Fruit fly (Drosophila melanogaster) whole organism, adult: ENCODE results near the gene CG32204.
A peak's percentile ranks its signal among the peaks of the same experiment; 100 is the strongest.

ENCODE experiments used
- CG12768 ChIP-seq: fragments of 200-800 bp; sonication (Bioruptor generic); optimal IDR thresholded peaks from 2 replicates; lab custom pipeline; 2017; ENCODE audit warnings: missing biosample characterization, missing genetic modification characterization, mild to moderate bottlenecking, moderate library complexity, missing genetic modification reagents
- CG14711 ChIP-seq: fragments of 200-800 bp; sonication (Bioruptor generic); optimal IDR thresholded peaks from 2 replicates; lab custom pipeline; 2018; ENCODE audit warnings: missing biosample characterization, mild to moderate bottlenecking, missing genetic modification characterization, moderate library complexity
- Clk ChIP-seq: fragments of 200-800 bp; sonication (Bioruptor generic); optimal IDR thresholded peaks from 2 replicates; lab custom pipeline; 2017; ENCODE audit warnings: missing biosample characterization, missing genetic modification characterization
- Hr96 ChIP-seq: fragments of 200-800 bp; sonication (Bioruptor generic); optimal IDR thresholded peaks from 2 replicates; lab custom pipeline; 2016; ENCODE audit warnings: missing biosample characterization, missing genetic modification characterization
- Mnt ChIP-seq: fragments of 200-800 bp; sonication (Bioruptor generic); optimal IDR thresholded peaks from 2 replicates; lab custom pipeline; 2016; ENCODE audit warnings: missing biosample characterization, mild to moderate bottlenecking, missing genetic modification characterization
- bab1 ChIP-seq: fragments of 200-800 bp; sonication (Bioruptor generic); optimal IDR thresholded peaks from 3 replicates; lab custom pipeline; 2019; ENCODE audit warnings: missing biosample characterization, mild to moderate bottlenecking, missing genetic modification characterization, moderate library complexity
- kay ChIP-seq: fragments of 200-800 bp; sonication (Bioruptor generic); peaks from one replicate; lab custom pipeline; 2016; ENCODE audit warnings: missing biosample characterization, missing genetic modification characterization, borderline replicate concordance
- ovo ChIP-seq: fragments of 200-800 bp; sonication (Bioruptor generic); optimal IDR thresholded peaks from 2 replicates; lab custom pipeline; 2016; ENCODE audit warnings: missing biosample characterization, missing genetic modification characterization
- pad ChIP-seq: fragments of 200-800 bp; sonication (Bioruptor generic); optimal IDR thresholded peaks from 3 replicates; lab custom pipeline; 2017; ENCODE audit warnings: missing biosample characterization, missing genetic modification characterization, mild to moderate bottlenecking, moderate library complexity, missing genetic modification reagents

DNA sequence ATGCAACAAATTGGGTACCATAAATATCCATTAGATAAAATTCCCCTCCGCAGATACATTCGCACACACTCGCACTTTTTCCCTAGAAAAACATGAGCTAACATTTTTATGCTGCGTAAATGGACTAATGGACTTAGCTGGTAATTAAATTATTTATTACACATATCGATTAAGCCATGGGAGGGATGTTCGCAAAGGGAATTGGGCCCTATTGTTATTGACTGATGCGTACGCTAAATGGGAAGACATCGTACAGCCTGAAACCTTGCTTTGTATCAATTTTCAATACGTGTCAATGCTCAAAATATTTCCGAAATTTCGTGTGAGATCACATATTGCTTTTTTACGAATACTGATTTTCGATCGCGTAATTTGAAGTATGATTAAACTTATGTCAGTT lies 21.0 kb downstream of the CG32204 start, which contains the start of gene CG43049:
- TF ChIP-seq CG12768: no peak
- TF ChIP-seq CG14711: no peak
- no peak for TF ChIP-seq Hr96 (GFP tag; lab: Kevin White, UChicago)
- no peak for TF ChIP-seq Clk (GFP tag; lab: Kevin White, UChicago)
- no peak for TF ChIP-seq ovo (GFP tag; lab: Kevin White, UChicago)
- TF ChIP-seq kay (GFP tag; lab: Kevin White, UChicago): peak; percentile 52
- no peak for TF ChIP-seq Mnt (GFP tag; lab: Kevin White, UChicago)
- no peak for TF ChIP-seq pad (GFP tag; lab: Kevin White, UChicago)
- TF ChIP-seq bab1: no peak
